Worm (Caenorhabditis elegans) whole organism, young adult: Measurements from ENCODE around the gene clec-182.
A peak's percentile ranks its signal among the peaks of the same experiment; 100 is the strongest.

ENCODE experiments used
- D2030.7 ChIP-seq: fragments of 200-800 bp; sonication (Bioruptor generic); IDR thresholded peaks from 2 replicates; pipeline ENCODE4 v1.3.6; 2022; ENCODE audit warnings: missing genetic modification reagents, missing genetic modification characterization, missing compliant biosample characterization
- F57A8.1 ChIP-seq: fragments of 200-800 bp; sonication (Bioruptor generic); optimal IDR thresholded peaks from 2 replicates; lab custom pipeline; 2018; ENCODE audit warnings: mild to moderate bottlenecking, missing genetic modification characterization, moderate library complexity, missing compliant biosample characterization
- Y53G8AR.9 ChIP-seq: fragments of 200-800 bp; sonication (Bioruptor generic); conservative IDR thresholded peaks from 2 replicates; pipeline ENCODE4 v1.3.6; 2022; ENCODE audit warnings: missing genetic modification reagents, missing genetic modification characterization, missing compliant biosample characterization
- Y56A3A.18 ChIP-seq: fragments of 200-800 bp; sonication (Bioruptor generic); IDR thresholded peaks from 2 replicates; pipeline ENCODE4 v1.3.6; 2022; ENCODE audit warnings: missing genetic modification reagents, missing genetic modification characterization, missing compliant biosample characterization
- Y67H2A.10 ChIP-seq: fragments of 200-800 bp; sonication (Bioruptor generic); conservative IDR thresholded peaks from 2 replicates; pipeline ENCODE4 v1.3.6; 2022; ENCODE audit warnings: missing genetic modification reagents, missing genetic modification characterization, missing compliant biosample characterization
- ama-1 ChIP-seq, 3 experiments: fragments of 150-350 bp in 1 of 3; sonication (generic microtip) in 2 of 3; optimal IDR thresholded peaks; 2 replicates each; lab custom pipeline; 2014 to 2018; ENCODE audit warnings: missing biosample characterization in 2 of 3, missing genetic modification characterization in 2 of 3, missing genetic modification reagents in 2 of 3
- attf-3 ChIP-seq: fragments of 200-800 bp; sonication (Bioruptor generic); conservative IDR thresholded peaks from 2 replicates; pipeline ENCODE4 v1.3.6; 2022; ENCODE audit warnings: missing genetic modification reagents, missing genetic modification characterization, missing compliant biosample characterization
- bed-1 ChIP-seq: fragments of 200-800 bp; sonication (Bioruptor generic); IDR thresholded peaks from 2 replicates; pipeline ENCODE4 v1.3.6; 2022; ENCODE audit warnings: missing genetic modification reagents, missing genetic modification characterization, missing compliant biosample characterization
- ccch-3 ChIP-seq: fragments of 200-800 bp; sonication (Bioruptor generic); optimal IDR thresholded peaks from 2 replicates; lab custom pipeline; 2018; ENCODE audit warnings: mild to moderate bottlenecking, missing genetic modification characterization, missing compliant biosample characterization
- ceh-100 ChIP-seq: fragments of 200-800 bp; sonication (Bioruptor generic); IDR thresholded peaks from 2 replicates; pipeline ENCODE4 v1.3.6; 2022; ENCODE audit warnings: missing genetic modification reagents, missing genetic modification characterization, missing compliant biosample characterization
- ceh-27 ChIP-seq: fragments of 200-800 bp; sonication (Bioruptor generic); optimal IDR thresholded peaks from 2 replicates; lab custom pipeline; 2018; ENCODE audit warnings: mild to moderate bottlenecking, missing genetic modification characterization, moderate library complexity, missing compliant biosample characterization
- ceh-40 ChIP-seq: fragments of 200-800 bp; sonication (Bioruptor generic); IDR thresholded peaks from 2 replicates; pipeline ENCODE4 v1.3.6; 2022; ENCODE audit warnings: missing genetic modification characterization, missing compliant biosample characterization
- chd-7 ChIP-seq: sonication (generic microtip); optimal IDR thresholded peaks from 2 replicates; lab custom pipeline; 2016; ENCODE audit warnings: mild to moderate bottlenecking, missing genetic modification characterization, moderate library complexity, missing compliant biosample characterization
- die-1 ChIP-seq: sonication (generic microtip); optimal IDR thresholded peaks from 2 replicates; lab custom pipeline; 2016; ENCODE audit warnings: missing genotype, mild to moderate bottlenecking, missing genetic modification characterization, missing compliant biosample characterization
- dox-1 ChIP-seq: fragments of 200-800 bp; sonication (Bioruptor generic); IDR thresholded peaks from 2 replicates; pipeline ENCODE4 v1.3.6; 2022; ENCODE audit warnings: missing genetic modification reagents, missing genetic modification characterization, missing compliant biosample characterization
- lin-40 ChIP-seq: sonication (generic microtip); optimal IDR thresholded peaks from 2 replicates; lab custom pipeline; 2016; ENCODE audit warnings: missing genetic modification characterization, mild to moderate bottlenecking, missing compliant biosample characterization, missing genotype, missing genetic modification reagents
- nfya-2 ChIP-seq: fragments of 200-800 bp; sonication (Bioruptor generic); IDR thresholded peaks from 2 replicates; pipeline ENCODE4 v1.3.6; 2022; ENCODE audit warnings: missing genetic modification reagents, missing genetic modification characterization, missing compliant biosample characterization
- nfyb-1 ChIP-seq: fragments of 200-800 bp; sonication (Bioruptor generic); IDR thresholded peaks from 2 replicates; pipeline ENCODE4 v1.3.6; 2022; ENCODE audit warnings: missing genetic modification reagents, missing genetic modification characterization, missing compliant biosample characterization
- nhr-27 ChIP-seq: fragments of 200-800 bp; sonication (Bioruptor generic); optimal IDR thresholded peaks from 2 replicates; lab custom pipeline; 2018; ENCODE audit warnings: mild to moderate bottlenecking, missing genetic modification characterization, moderate library complexity, missing compliant biosample characterization
- nhr-80 ChIP-seq: sonication (generic microtip); optimal IDR thresholded peaks from 2 replicates; lab custom pipeline; 2016; ENCODE audit warnings: missing genetic modification characterization, missing compliant biosample characterization
- nhr-90 ChIP-seq: sonication (generic microtip); optimal IDR thresholded peaks from 2 replicates; lab custom pipeline; 2016; ENCODE audit warnings: missing genotype, mild to moderate bottlenecking, missing genetic modification characterization, missing compliant biosample characterization
- rec-8 ChIP-seq, 2 experiments: sonication (generic microtip); optimal IDR thresholded peaks; 2 replicates each; lab custom pipeline; 2016; ENCODE audit warnings: mild to moderate bottlenecking in 2 of 2, missing genetic modification characterization in 2 of 2, missing genetic modification reagents in 2 of 2, missing genotype in 2 of 2, missing biosample characterization in 1 of 2, missing compliant biosample characterization in 1 of 2, moderate library complexity in 1 of 2
- repo-1 ChIP-seq: sonication (generic microtip); optimal IDR thresholded peaks from 2 replicates; lab custom pipeline; 2017; ENCODE audit warnings: mild to moderate bottlenecking, missing genetic modification characterization, missing compliant biosample characterization
- rpc-1 ChIP-seq, 2 experiments: fragments of 150-350 bp in 1 of 2; sonication (generic microtip) in 1 of 2; optimal IDR thresholded peaks; 2 replicates each; lab custom pipeline; 2014 to 2018; ENCODE audit warnings: missing biosample characterization in 1 of 2, missing genetic modification characterization in 1 of 2, missing genetic modification reagents in 1 of 2, missing genotype in 1 of 2
- somi-1 ChIP-seq: fragments of 200-800 bp; sonication (Bioruptor generic); optimal IDR thresholded peaks from 2 replicates; lab custom pipeline; 2018; ENCODE audit warnings: mild to moderate bottlenecking, missing genetic modification characterization, missing compliant biosample characterization
- tbx-9 ChIP-seq: sonication (generic microtip); optimal IDR thresholded peaks from 2 replicates; lab custom pipeline; 2016; ENCODE audit warnings: borderline replicate concordance, missing genetic modification characterization, inconsistent platforms, missing compliant biosample characterization
- unc-130 ChIP-seq: sonication (generic microtip); optimal IDR thresholded peaks from 2 replicates; lab custom pipeline; 2016; ENCODE audit warnings: missing genetic modification reagents, missing genetic modification characterization, missing compliant biosample characterization
- unc-62 ChIP-seq: fragments of 150-350 bp; optimal IDR thresholded peaks from 2 replicates; lab custom pipeline; 2014; ENCODE audit warnings: missing biosample characterization, missing genetic modification reagents, missing genetic modification characterization
- ztf-26 ChIP-seq: sonication (generic microtip); optimal IDR thresholded peaks from 2 replicates; lab custom pipeline; 2017; ENCODE audit warnings: missing genetic modification characterization, missing compliant biosample characterization
- ztf-3 ChIP-seq: fragments of 200-800 bp; sonication (Bioruptor generic); optimal IDR thresholded peaks from 2 replicates; lab custom pipeline; 2018; ENCODE audit warnings: mild to moderate bottlenecking, missing genetic modification characterization, missing compliant biosample characterization

Gene clec-182

DNA sequence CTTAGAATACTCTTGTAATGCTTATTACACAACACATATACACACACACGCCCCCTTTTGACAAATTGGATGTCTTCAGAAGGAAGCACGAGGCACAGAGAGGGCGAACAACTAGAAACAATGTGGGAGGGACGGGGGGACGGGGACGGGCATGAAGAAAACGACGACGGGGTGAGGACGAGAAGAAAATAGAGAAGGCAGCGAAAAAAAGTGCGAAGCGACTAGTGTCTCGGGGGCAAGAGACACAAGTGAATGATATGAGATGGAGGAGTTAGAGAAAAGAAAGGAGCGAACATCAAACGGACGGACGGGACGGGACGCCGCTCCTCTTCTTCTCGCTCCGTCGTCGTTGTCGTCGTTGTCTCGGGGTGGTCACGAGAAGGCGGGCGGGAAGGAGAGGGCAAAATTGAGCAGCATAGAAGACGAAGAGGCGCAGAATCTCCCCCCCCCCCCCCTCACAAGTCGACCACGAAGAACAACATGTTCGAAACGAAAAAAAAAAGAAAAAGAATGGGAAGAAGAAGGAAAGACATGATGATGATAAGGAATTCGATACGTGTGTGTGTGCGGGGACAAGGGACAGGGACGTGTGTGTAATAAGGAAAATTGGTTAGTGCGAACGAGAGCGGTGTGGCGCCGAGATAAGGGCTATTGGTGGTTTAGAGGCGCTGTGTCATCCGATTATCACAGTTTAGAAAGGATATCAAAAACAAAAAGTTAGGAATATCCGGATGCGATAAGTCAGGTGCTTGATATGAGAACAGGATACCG lies 3.1 kb downstream of the clec-182 start (continued):
- TF ChIP-seq attf-3 (GFP tag; lab: Robert Waterston, UW) (0 out of 2 replicates have a peak, but pooled peaks have one; percentile 34), die-1 (tag; lab: Kevin White, UChicago) (peak; percentile 66), rpc-1 (optimal IDR thresholded peaks at IDR 0.05; lab: Kevin White, UChicago) (no peak), rpc-1 (tag; optimal IDR thresholded peaks at IDR 0.05; lab: Kevin White, UChicago) (no peak), nfyb-1 (GFP tag; lab: Robert Waterston, UW) (0 out of 2 replicates have a peak, but pooled peaks have one; percentile 71)
- TF ChIP-seq, all 124 proteins: peak for 51

ce11 chrIV:8793223-8793622 lies 4.9 kb downstream of the clec-182 start:
- no peak for TF ChIP-seq nfya-2 (GFP tag; lab: Robert Waterston, UW)
- no peak for TF ChIP-seq ztf-3 (GFP tag; lab: Kevin White, UChicago)
- 0 out of 2 replicates have a peak, but pooled peaks have one; percentile 21 for TF ChIP-seq dox-1 (GFP tag; lab: Robert Waterston, UW)
- TF ChIP-seq chd-7 (tag; lab: Kevin White, UChicago), result no peak
- no peak for TF ChIP-seq Y53G8AR.9 (GFP tag; lab: Robert Waterston, UW)
- no peak for TF ChIP-seq ceh-100
- TF ChIP-seq ztf-26 (tag; lab: Kevin White, UChicago), result peak; percentile 41
- no peak for TF ChIP-seq repo-1
- peak; percentile 17 for TF ChIP-seq lin-40 (tag; lab: Kevin White, UChicago)
- TF ChIP-seq ceh-27 (GFP tag; lab: Kevin White, UChicago), result no peak
- no peak for TF ChIP-seq ama-1 (optimal IDR thresholded peaks at IDR 0.05; lab: Kevin White, UChicago)
- no peak for TF ChIP-seq ama-1 (GFP tag; optimal IDR thresholded peaks at IDR 0.05; lab: Kevin White, UChicago)
- TF ChIP-seq nhr-80 (tag; lab: Kevin White, UChicago), result peak; percentile 94
- TF ChIP-seq, all 124 proteins: peak for 4

DNA sequence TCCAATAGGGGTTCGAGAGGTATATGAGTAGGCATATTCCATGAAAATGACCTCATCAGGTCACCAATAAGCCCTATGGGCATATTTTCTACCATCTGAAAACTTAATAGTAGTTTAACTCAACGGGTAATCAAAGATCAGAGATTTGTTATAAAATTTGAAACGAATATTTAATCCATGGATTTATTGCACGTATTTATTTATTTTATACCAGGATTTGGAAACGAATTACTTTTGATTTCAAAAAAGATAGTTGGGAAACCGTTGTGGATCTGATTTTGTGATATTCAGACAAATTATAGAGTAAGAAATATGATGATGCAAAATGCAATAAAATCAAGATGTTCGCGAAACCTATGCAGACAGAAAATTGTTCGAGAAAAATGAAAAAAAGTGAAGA lies 5.3 kb downstream of the clec-182 start, which contains the start of gene C33D9.3:
Gene C33D9.3, minus strand, starts transcription at position 101 of the 400 bp plus-strand sequence.
- TF ChIP-seq Y67H2A.10 (GFP tag; lab: Robert Waterston, UW), result no peak
- TF ChIP-seq unc-62, result no peak
- TF ChIP-seq rec-8 (tag; optimal IDR thresholded peaks at IDR 0.05; lab: Kevin White, UChicago), result no peak
- TF ChIP-seq bed-1 (GFP tag; lab: Robert Waterston, UW), result no peak
- TF ChIP-seq F57A8.1 (GFP tag; lab: Kevin White, UChicago), result no peak
- no peak for TF ChIP-seq tbx-9 (tag; lab: Kevin White, UChicago)
- TF ChIP-seq nhr-27 (tag; lab: Kevin White, UChicago), result no peak
- TF ChIP-seq ceh-100, result no peak
- TF ChIP-seq somi-1 (GFP tag; lab: Kevin White, UChicago), result no peak
- TF ChIP-seq D2030.7 (GFP tag; lab: Robert Waterston, UW), result no peak

DNA sequence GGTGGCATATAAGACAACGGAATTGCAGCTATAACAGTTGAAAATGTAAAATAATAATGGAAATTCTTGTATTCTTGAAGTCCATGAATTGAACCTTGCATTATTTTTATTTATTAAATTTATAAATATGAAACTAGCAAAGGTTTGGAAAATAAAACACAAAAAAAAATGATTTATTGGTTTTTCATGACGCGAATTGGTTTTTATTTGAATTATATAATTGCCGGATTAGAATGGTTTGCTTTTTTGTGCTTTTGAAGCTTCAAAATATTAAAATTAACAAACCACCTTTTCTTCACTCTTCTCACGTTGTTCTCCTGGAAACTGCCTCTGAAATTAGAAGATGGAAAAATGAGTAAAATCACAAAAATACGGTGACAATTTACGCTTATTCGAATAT lies 8.0 kb downstream of the clec-182 start, which contains the start of gene sru-35:
Gene sru-35, minus strand, starts transcription at position 101 of the 400 bp plus-strand sequence.
- TF ChIP-seq ccch-3 (no peak), nhr-90 (no peak), Y56A3A.18 (GFP tag; lab: Robert Waterston, UW) (no peak), ceh-27 (GFP tag; lab: Kevin White, UChicago) (no peak), lin-40 (tag; lab: Kevin White, UChicago) (no peak), unc-130 (GFP tag; lab: Kevin White, UChicago) (no peak), ceh-40 (GFP tag; lab: Robert Waterston, UW) (no peak)
